Worm (Caenorhabditis elegans) whole organism, early embryonic: ENCODE data around the gene ins-7.

Experiments
- B0310.2 ChIP-seq: sonication (generic microtip); optimal IDR thresholded peaks from 2 replicates; lab custom pipeline; 2016; ENCODE audit warnings: mild to moderate bottlenecking, missing genetic modification characterization, missing compliant biosample characterization
- F13C5.2 ChIP-seq: sonication (generic microtip); optimal IDR thresholded peaks from 2 replicates; lab custom pipeline; 2017; ENCODE audit warnings: mild to moderate bottlenecking, missing genetic modification characterization, inconsistent platforms, missing compliant biosample characterization
- aly-1 ChIP-seq: sonication (generic microtip); optimal IDR thresholded peaks from 2 replicates; lab custom pipeline; 2016; ENCODE audit warnings: missing genetic modification characterization, missing compliant biosample characterization
- ama-1 ChIP-seq: fragments of 150-350 bp; optimal IDR thresholded peaks from 2 replicates; lab custom pipeline; 2014
- ceh-13 ChIP-seq: fragments of 200-800 bp; sonication (Bioruptor generic); optimal IDR thresholded peaks from 2 replicates; lab custom pipeline; 2018; ENCODE audit warnings: mild to moderate bottlenecking, missing genetic modification characterization, missing compliant biosample characterization
- ceh-36 ChIP-seq: sonication (generic microtip); optimal IDR thresholded peaks from 2 replicates; lab custom pipeline; 2016; ENCODE audit warnings: missing genetic modification characterization, inconsistent platforms, missing compliant biosample characterization
- ets-7 ChIP-seq: sonication (generic microtip); optimal IDR thresholded peaks from 2 replicates; lab custom pipeline; 2016; ENCODE audit warnings: missing genotype, missing genetic modification characterization, missing compliant biosample characterization
- flt-1 ChIP-seq: fragments of 200-800 bp; sonication (Bioruptor generic); IDR thresholded peaks from 2 replicates; pipeline ENCODE4 v1.3.6; 2022; ENCODE audit warnings: missing genetic modification characterization, missing compliant biosample characterization
- hmbx-1 ChIP-seq: sonication (generic microtip); optimal IDR thresholded peaks from 2 replicates; lab custom pipeline; 2016; ENCODE audit warnings: mild to moderate bottlenecking, missing genetic modification characterization, missing compliant biosample characterization
- hmg-4 ChIP-seq: fragments of 200-800 bp; sonication (Bioruptor generic); optimal IDR thresholded peaks from 2 replicates; lab custom pipeline; 2018; ENCODE audit warnings: mild to moderate bottlenecking, missing genetic modification characterization, missing compliant biosample characterization
- hnd-1 ChIP-seq: sonication (generic microtip); optimal IDR thresholded peaks from 2 replicates; lab custom pipeline; 2016; ENCODE audit warnings: missing genetic modification characterization, missing compliant biosample characterization
- pes-1 ChIP-seq: fragments of 200-800 bp; sonication (Bioruptor generic); IDR thresholded peaks from 2 replicates; pipeline ENCODE4 v1.3.6; 2022; ENCODE audit warnings: missing genetic modification reagents, missing genetic modification characterization, missing compliant biosample characterization
- scrt-1 ChIP-seq: fragments of 200-800 bp; sonication (Bioruptor generic); IDR thresholded peaks from 2 replicates; pipeline ENCODE4 v1.3.6; 2022; ENCODE audit warnings: missing genetic modification characterization, missing compliant biosample characterization
- sea-1 ChIP-seq: fragments of 200-800 bp; sonication (Bioruptor generic); conservative IDR thresholded peaks from 2 replicates; pipeline ENCODE4 v1.3.6; 2022; ENCODE audit warnings: missing genetic modification characterization, missing compliant biosample characterization
- tbx-11 ChIP-seq: fragments of 200-800 bp; sonication (Bioruptor generic); IDR thresholded peaks from 2 replicates; pipeline ENCODE4 v1.3.6; 2022; ENCODE audit warnings: missing genetic modification characterization, missing compliant biosample characterization
- tbx-37 ChIP-seq: fragments of 200-800 bp; sonication (Bioruptor generic); conservative IDR thresholded peaks from 2 replicates; pipeline ENCODE4 v1.3.6; 2022; ENCODE audit warnings: missing genetic modification reagents, missing genetic modification characterization, missing compliant biosample characterization
- tra-4 ChIP-seq: sonication (generic microtip); optimal IDR thresholded peaks from 2 replicates; lab custom pipeline; 2017; ENCODE audit warnings: missing genetic modification characterization, missing compliant biosample characterization

Gene ins-7

DNA sequence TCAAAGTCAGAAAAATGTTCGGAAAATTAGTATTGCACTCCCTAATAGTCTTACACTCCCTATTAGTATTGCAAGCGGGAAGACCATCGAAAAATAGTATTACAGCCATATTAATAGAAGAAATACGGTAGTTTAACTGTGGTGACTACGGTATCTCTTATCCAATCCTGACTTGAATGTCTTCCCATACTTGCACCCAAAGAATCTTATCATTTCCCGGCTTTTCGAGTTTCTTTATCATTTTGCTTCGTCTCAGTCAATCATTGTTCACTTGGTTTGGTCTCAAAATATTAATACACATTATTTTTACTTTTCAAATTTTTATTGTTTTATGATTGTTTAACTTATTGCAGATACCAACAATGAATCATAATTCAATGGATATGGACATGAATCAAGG lies 29.5 kb downstream of the ins-7 start, which contains the start of gene F58G6.3:
Gene F58G6.3, plus strand, starts transcription at position 352 of the 400 bp plus-strand sequence.
- no peak for TF ChIP-seq pes-1 (GFP tag; lab: Robert Waterston, UW)
- no peak for TF ChIP-seq hmbx-1 (tag; lab: Kevin White, UChicago)
- no peak for TF ChIP-seq ceh-13 (GFP tag; lab: Kevin White, UChicago)
- no peak for TF ChIP-seq tra-4 (tag; lab: Kevin White, UChicago)
- no peak for TF ChIP-seq ama-1 (lab: Kevin White, UChicago)
- no peak for TF ChIP-seq sea-1
- no peak for TF ChIP-seq tbx-37 (GFP tag; lab: Robert Waterston, UW)
- no peak for TF ChIP-seq hnd-1 (tag; lab: Kevin White, UChicago)
- no peak for TF ChIP-seq tbx-11 (GFP tag; lab: Robert Waterston, UW)

- TF ChIP-seq B0310.2 (tag; lab: Kevin White, UChicago): no peak
- no peak for TF ChIP-seq tbx-37 (GFP tag; lab: Robert Waterston, UW)
- no peak for TF ChIP-seq F13C5.2 (tag; lab: Kevin White, UChicago)
- no peak for TF ChIP-seq hmbx-1 (tag; lab: Kevin White, UChicago)
- no peak for TF ChIP-seq sea-1
- TF ChIP-seq ceh-36: no peak
- TF ChIP-seq scrt-1 (GFP tag; lab: Robert Waterston, UW): no peak
- no peak for TF ChIP-seq ceh-13 (GFP tag; lab: Kevin White, UChicago)
- TF ChIP-seq pes-1 (GFP tag; lab: Robert Waterston, UW): no peak
These were observed 31.4 kb downstream of the ins-7 start, which contains the start of gene chca-1 for ce11 chrIV:9651234-9651633. chca-1 (plus strand) TSS chrIV:9651394.

- TF ChIP-seq ceh-13 (GFP tag; lab: Kevin White, UChicago): no peak
- no peak for TF ChIP-seq ceh-36
- no peak for TF ChIP-seq ets-7 (tag; lab: Kevin White, UChicago)
- TF ChIP-seq scrt-1 (GFP tag; lab: Robert Waterston, UW): no peak
- no peak for TF ChIP-seq sea-1
- TF ChIP-seq pes-1 (GFP tag; lab: Robert Waterston, UW): no peak
- no peak for TF ChIP-seq B0310.2 (tag; lab: Kevin White, UChicago)
- TF ChIP-seq F13C5.2 (tag; lab: Kevin White, UChicago): no peak
These were observed 34.0 kb downstream of the ins-7 start, which contains the start of gene srm-3 for ce11 chrIV:9648682-9649081. srm-3 (plus strand) TSS chrIV:9648982.

ce11 chrIV:9647789-9648361 lies 34.8 kb downstream of the ins-7 start, which contains the start of gene amph-1:
amph-1 (minus strand) TSS chrIV:9647873.
- TF ChIP-seq F13C5.2 (tag; lab: Kevin White, UChicago) (peak; percentile 1), sea-1 (no peak)

DNA sequence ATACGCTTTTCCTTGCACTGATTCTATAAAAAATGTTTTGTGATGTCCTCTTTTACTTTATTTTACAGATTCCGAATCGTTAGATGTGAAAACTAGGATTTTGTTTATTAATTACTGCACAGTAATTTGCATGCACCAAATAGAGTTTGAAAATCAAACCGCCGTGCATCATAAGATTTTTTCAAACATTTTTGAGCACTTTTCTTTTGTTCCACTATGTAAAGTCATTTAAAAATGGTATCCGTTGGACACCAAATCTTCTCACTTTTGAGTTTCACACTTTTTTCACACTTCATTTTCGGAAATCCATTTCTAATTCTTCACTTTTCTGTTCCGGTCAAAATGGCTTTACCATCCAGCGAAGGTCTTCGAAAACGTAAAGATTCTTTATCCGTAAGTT lies 39.5 kb downstream of the ins-7 start, which contains the start of gene degl-2:
Gene degl-2, plus strand, starts transcription at position 301 of the 400 bp plus-strand sequence.
- TF ChIP-seq hmg-4: no peak
- no peak for TF ChIP-seq ama-1 (lab: Kevin White, UChicago)
- no peak for TF ChIP-seq hnd-1 (tag; lab: Kevin White, UChicago)
- TF ChIP-seq tbx-11 (GFP tag; lab: Robert Waterston, UW): no peak
- TF ChIP-seq tbx-37 (GFP tag; lab: Robert Waterston, UW): no peak
- no peak for TF ChIP-seq aly-1 (tag; lab: Kevin White, UChicago)
- TF ChIP-seq flt-1 (GFP tag; lab: Robert Waterston, UW): no peak
- TF ChIP-seq F13C5.2 (tag; lab: Kevin White, UChicago): no peak
- no peak for TF ChIP-seq ceh-36
- TF ChIP-seq scrt-1 (GFP tag; lab: Robert Waterston, UW): no peak
- TF ChIP-seq pes-1 (GFP tag; lab: Robert Waterston, UW): no peak
- TF ChIP-seq hmbx-1 (tag; lab: Kevin White, UChicago): no peak
- TF ChIP-seq ets-7 (tag; lab: Kevin White, UChicago): no peak
- no peak for TF ChIP-seq B0310.2 (tag; lab: Kevin White, UChicago)
- TF ChIP-seq ceh-13 (GFP tag; lab: Kevin White, UChicago): no peak
- TF ChIP-seq sea-1: no peak
- TF ChIP-seq tra-4 (tag; lab: Kevin White, UChicago): no peak

DNA sequence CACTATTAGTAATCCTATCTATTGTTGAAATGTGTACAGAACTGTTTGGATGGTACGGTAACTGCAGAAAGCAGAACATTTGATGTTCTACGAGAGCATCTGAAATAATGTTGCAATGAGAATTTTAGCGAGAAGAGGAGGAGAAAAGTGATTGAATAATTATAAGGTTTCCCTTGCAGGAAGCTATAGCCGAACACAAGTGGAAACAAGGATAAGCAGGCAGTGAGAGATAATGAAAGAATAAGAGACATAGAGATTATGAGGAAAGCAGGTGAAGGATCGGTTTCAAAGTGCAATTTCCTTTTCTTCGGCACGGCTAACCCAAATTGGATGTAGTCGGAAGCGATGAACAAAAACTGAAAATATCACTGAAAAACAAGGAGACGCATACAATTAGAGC lies 40.7 kb downstream of the ins-7 start, which contains the start of gene del-2:
Gene del-2, minus strand, starts transcription at position 101 of the 400 bp plus-strand sequence.
- TF ChIP-seq F13C5.2 (tag; lab: Kevin White, UChicago) (no peak), hmg-4 (no peak), ama-1 (lab: Kevin White, UChicago) (no peak), ets-7 (tag; lab: Kevin White, UChicago) (no peak), hmbx-1 (tag; lab: Kevin White, UChicago) (no peak), ceh-36 (no peak), hnd-1 (tag; lab: Kevin White, UChicago) (no peak), tbx-37 (GFP tag; lab: Robert Waterston, UW) (no peak), tbx-11 (GFP tag; lab: Robert Waterston, UW) (no peak), sea-1 (no peak), aly-1 (tag; lab: Kevin White, UChicago) (no peak), pes-1 (GFP tag; lab: Robert Waterston, UW) (no peak)

ce11 chrIV:9634848-9635247 lies 47.8 kb downstream of the ins-7 start, which contains the start of gene mca-1:
mca-1 (minus strand) TSS chrIV:9634948.
- TF ChIP-seq sea-1 (no peak), B0310.2 (tag; lab: Kevin White, UChicago) (no peak), tbx-11 (GFP tag; lab: Robert Waterston, UW) (no peak), hnd-1 (tag; lab: Kevin White, UChicago) (no peak), ama-1 (lab: Kevin White, UChicago) (no peak), scrt-1 (GFP tag; lab: Robert Waterston, UW) (no peak), pes-1 (GFP tag; lab: Robert Waterston, UW) (no peak), flt-1 (GFP tag; lab: Robert Waterston, UW) (no peak), F13C5.2 (tag; lab: Kevin White, UChicago) (no peak), tra-4 (tag; lab: Kevin White, UChicago) (no peak)
